Worm (Caenorhabditis elegans): Measurements from ENCODE around the gene Y57E12AR.1.

Gene Y57E12AR.1

DNA sequence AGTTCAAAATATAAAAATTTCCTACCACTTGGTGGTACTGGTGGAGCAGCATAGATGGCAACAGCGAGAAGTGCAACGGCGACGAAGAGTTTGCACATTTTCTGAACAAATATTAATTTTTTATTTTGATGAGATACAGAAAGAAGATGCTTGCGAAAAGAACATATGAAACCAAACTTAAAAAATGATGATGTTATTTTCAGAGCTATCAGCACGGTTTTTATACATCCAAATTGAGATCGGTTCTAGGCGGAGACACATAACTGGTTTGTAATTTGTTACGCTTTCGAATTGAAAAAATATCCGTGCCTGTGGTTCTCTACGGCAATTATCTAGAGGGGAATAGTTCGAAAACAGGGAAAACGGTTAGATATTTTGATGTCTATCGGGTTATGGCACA is 12.0 kb downstream of the Y57E12AR.1 start, which contains the start of gene txt-17:
txt-17 (minus strand) TSS at position 101 of the 400 bp plus-strand sequence.
- TF ChIP-seq dao-5 (tag; optimal IDR thresholded peaks at IDR 0.05): no peak
- TF ChIP-seq W03F9.2 (tag; optimal IDR thresholded peaks at IDR 0.05): no peak
- no peak for TF ChIP-seq him-1 (tag; optimal IDR thresholded peaks at IDR 0.05)

DNA sequence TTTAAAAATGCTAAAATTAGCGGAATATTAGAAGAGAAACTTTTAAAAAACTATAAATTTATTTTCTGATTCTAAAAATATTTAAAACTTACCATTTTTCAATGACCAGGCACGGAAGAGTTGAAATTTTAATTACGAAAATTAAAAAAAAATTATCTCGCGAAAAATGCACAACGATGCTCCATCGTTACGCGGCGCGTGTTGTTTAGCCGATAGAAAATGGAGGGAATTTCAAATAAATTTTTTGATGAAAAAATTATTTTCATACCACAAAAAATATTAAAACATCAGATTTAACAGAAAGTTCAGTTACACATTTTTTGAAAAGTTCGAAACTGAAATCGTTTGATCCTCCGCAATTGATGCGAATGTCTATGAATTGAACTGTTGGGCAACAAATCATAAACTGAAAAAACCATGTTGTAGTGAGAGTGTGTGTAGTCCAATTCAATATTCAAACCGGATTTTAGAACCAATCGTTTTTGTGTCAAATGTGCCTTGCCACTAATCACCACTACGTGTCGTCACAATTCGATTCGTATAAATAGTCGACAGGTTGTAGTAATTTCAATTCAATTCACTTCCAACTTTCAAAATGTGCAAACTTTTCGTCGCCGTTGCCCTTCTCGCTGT is 13.9 kb downstream of the Y57E12AR.1 start, which contains the start of the genes tofu-2 and spig-1:
tofu-2 (minus strand) TSS at position 116 of the 633 bp plus-strand sequence.
spig-1 (plus strand) TSS at position 583 of the 633 bp plus-strand sequence.
- TF ChIP-seq dao-5 (tag; optimal IDR thresholded peaks at IDR 0.05) (no peak), W03F9.2 (tag; optimal IDR thresholded peaks at IDR 0.05) (no peak), him-1 (tag; optimal IDR thresholded peaks at IDR 0.05) (no peak)

DNA sequence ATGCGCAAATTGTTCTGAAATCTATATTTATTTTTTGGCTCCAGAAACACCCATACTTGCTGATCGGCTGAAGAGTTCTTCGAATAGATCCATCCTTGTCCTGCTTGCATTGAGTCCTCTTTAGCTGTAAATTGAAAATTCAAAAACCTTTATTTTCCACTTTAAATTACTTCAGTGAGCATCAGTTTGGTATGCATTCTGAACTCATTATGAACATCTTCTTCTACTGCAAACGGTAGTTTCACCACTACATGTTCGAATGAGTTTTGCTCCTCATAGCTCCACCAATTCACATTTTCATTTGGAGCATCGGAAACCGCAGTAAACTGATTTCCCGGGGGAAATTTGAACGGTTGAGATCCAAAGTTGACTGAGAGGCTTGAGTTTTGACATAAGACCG is 15.0 kb downstream of the Y57E12AR.1 start:
- no peak for TF ChIP-seq W03F9.2 (tag; optimal IDR thresholded peaks at IDR 0.05)
- no peak for TF ChIP-seq dao-5 (tag; optimal IDR thresholded peaks at IDR 0.05)
- TF ChIP-seq him-1 (tag; optimal IDR thresholded peaks at IDR 0.05): no peak

DNA sequence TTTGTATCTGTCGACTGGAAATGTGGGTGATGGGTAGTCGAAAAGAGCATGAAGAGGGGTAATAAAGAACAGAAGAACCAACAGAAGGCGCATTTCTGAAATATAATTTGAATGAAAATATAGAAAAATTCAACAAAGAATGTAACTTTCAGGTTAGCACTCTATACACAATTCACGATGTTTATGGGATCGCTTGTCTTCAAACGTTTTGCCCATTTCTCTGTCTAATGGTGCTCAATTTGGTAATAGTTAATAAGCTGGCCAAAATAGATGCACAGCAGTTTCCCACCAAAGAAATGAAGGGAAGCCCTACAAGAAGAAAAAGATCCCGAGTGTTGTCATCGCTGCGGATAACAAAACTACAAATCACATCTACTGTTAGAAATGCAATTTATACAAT is 17.6 kb downstream of the Y57E12AR.1 start, which contains the start of gene F20A1.8:
F20A1.8 (minus strand) TSS at position 101 of the 400 bp plus-strand sequence.
- TF ChIP-seq W03F9.2 (tag; optimal IDR thresholded peaks at IDR 0.05): no peak
- no peak for TF ChIP-seq dao-5 (tag; optimal IDR thresholded peaks at IDR 0.05)
- TF ChIP-seq him-1 (tag; optimal IDR thresholded peaks at IDR 0.05): no peak

DNA sequence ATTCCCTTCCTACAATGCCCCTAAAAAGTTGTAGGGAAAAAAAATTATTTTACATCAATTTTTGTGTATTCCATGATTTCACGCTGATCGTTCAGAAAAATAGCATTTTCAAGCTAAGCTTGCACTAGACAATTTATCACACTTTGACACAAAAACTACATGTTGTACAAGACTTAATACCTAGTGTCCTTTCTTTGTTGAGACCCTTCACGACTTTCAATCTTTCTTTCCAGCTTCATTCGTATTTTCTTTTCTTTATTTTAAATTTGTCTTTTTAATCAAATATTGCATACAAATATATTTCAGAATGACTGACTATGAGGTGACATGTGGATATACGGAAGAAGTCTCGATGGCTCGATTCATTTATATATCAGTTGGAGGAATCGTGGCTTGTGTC is 19.1 kb downstream of the Y57E12AR.1 start, which contains the start of gene F20A1.2:
F20A1.2 (plus strand) TSS at position 301 of the 400 bp plus-strand sequence.
- no peak for TF ChIP-seq him-1 (tag; optimal IDR thresholded peaks at IDR 0.05)
- TF ChIP-seq W03F9.2 (tag; optimal IDR thresholded peaks at IDR 0.05): no peak
- TF ChIP-seq dao-5 (tag; optimal IDR thresholded peaks at IDR 0.05): no peak

DNA sequence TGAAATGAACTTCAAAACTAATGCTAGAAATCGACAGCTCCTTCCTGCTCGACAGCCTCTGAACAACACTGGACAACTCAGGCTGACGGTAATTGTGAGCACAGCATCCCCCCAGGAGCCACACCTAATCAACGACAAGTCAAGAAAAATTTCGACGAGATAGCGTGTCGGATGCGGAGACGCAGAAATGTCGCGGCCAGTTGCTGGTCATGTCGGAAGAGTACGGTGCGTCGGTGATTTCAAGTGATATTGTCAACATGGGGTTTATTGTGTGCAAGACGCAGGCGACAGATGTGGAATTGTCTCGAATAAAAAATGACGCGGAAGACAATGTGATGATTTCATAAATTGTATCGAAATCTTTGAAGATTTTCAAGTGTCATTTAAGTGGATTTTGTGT is 28.7 kb downstream of the Y57E12AR.1 start, which contains the start of gene twk-11:
twk-11 (minus strand) TSS at position 101 of the 400 bp plus-strand sequence.
- TF ChIP-seq dao-5 (tag; optimal IDR thresholded peaks at IDR 0.05): no peak
- no peak for TF ChIP-seq W03F9.2 (tag; optimal IDR thresholded peaks at IDR 0.05)
- TF ChIP-seq him-1 (tag; optimal IDR thresholded peaks at IDR 0.05): no peak

DNA sequence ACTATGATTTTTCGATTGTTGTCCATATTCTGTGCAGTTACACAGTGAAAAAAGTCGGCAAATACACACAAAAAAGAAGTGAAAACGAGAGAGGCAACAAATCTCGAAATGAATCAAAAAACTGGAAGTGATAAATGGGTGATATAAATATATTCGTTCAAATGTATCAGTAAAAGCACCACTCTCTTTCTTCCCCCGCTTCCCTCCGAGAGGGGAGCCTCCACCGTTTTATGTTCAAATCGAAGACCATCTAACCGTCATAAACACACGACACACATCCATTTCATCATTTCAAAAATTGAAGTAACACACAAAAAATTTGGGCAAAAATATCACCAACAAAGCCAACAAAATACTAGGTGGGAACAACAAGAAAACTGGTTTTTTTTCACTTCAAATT is 38.1 kb downstream of the Y57E12AR.1 start, which contains the start of gene F20A1.6:
F20A1.6 (minus strand) TSS at position 101 of the 400 bp plus-strand sequence.
- no peak for TF ChIP-seq him-1 (tag; optimal IDR thresholded peaks at IDR 0.05)
- TF ChIP-seq W03F9.2 (tag; optimal IDR thresholded peaks at IDR 0.05): no peak

DNA sequence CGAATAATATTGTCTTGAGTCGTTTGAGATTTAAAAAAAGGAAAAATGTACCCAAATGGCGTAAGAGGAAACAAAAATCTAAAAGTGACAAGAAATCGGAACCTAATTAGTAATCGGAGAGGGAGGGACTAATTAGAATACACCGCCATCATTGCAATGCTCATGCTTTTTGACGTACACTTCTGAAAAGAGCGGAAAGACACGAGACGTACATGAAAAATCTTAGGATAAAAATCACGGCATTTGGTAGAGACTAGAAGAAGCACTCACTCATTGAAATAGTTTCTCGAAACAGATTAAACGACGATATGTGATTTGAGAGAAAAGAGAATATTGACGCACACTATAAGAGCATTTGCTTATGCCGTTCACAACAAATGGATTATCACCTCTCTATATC is 42.1 kb downstream of the Y57E12AR.1 start:
- TF ChIP-seq him-1 (tag; optimal IDR thresholded peaks at IDR 0.05): no peak
- TF ChIP-seq W03F9.2 (tag; optimal IDR thresholded peaks at IDR 0.05): no peak

DNA sequence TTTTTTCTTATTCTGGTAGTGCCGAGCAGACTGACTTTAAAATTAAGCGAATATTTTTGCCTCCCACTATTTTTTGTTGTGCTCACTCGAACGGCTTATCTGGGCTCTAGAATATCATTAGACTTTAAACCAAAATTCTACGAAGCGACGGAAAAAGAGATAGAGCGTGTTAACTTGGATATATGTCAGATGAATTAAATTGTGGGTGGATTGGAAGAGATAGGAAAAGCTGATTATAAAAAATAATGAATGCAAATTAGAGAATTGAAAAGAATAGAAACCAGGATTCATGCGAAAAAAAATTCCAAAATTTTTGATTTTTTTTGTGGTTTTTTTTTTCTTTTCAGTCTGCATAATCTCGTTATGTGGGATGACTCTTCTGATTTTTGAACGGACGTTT is 43.4 kb downstream of the Y57E12AR.1 start, which contains the start of gene F20A1.4:
F20A1.4 (minus strand) TSS at position 101 of the 400 bp plus-strand sequence.
- TF ChIP-seq dao-5 (tag; optimal IDR thresholded peaks at IDR 0.05) (no peak), W03F9.2 (tag; optimal IDR thresholded peaks at IDR 0.05) (no peak), him-1 (tag; optimal IDR thresholded peaks at IDR 0.05) (no peak)

DNA sequence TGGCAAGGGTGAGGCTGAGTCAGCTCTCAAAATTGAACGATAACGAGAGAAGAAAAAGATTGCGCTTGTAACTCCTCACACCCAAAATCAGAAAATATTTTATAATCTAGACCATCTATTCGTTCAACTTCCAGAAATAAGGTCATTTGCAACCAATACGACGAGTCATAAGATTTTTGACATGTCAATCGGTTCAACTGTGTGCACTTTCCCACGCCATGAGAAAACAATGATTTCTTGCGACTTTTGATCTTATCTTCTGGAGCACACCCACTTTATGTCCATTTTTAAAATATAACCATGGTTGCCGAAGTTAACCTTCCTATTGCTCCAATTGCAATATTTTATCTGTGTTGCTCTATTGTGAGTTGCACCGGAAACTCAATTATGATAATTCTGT is 48.1 kb downstream of the Y57E12AR.1 start, which contains the start of gene srsx-32:
srsx-32 (plus strand) TSS at position 301 of the 400 bp plus-strand sequence.
- TF ChIP-seq dao-5 (tag; optimal IDR thresholded peaks at IDR 0.05): no peak
- no peak for TF ChIP-seq W03F9.2 (tag; optimal IDR thresholded peaks at IDR 0.05)
- TF ChIP-seq him-1 (tag; optimal IDR thresholded peaks at IDR 0.05): no peak

DNA sequence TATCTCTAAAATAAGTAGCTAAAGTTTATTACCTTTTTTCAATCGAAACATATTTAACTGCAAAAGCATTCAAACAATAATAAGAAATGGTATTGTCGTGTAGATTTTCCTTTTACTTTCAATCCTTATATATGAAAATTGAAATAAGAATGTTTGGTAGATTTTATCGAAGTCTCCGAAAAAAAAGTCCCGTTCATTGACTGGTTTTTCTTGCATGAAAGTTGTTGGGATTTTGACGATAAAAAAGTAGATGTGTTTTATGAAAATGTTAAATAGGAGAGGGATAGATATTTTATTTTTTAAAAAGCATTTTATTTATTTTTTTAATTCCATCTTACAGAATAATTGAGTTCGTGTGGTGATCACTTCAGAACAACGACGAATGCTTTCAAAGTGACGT is 49.3 kb downstream of the Y57E12AR.1 start, which contains the start of gene C33G8.13:
C33G8.13 (minus strand) TSS at position 101 of the 400 bp plus-strand sequence.
- TF ChIP-seq dao-5 (tag; optimal IDR thresholded peaks at IDR 0.05) (no peak), him-1 (tag; optimal IDR thresholded peaks at IDR 0.05) (no peak), W03F9.2 (tag; optimal IDR thresholded peaks at IDR 0.05) (no peak)
